Fruit fly (Drosophila melanogaster) whole organism, embryonic: Measurements from ENCODE around the gene Sodh1.

Experiments used
- ATbp ChIP-seq: fragments of 200-800 bp; sonication (Bioruptor generic); optimal IDR thresholded peaks from 2 replicates; lab custom pipeline; 2017; ENCODE audit warnings: missing biosample characterization, mild to moderate bottlenecking, missing genetic modification characterization, missing genetic modification reagents
- Blimp-1 ChIP-seq: fragments of 200-800 bp; sonication (Bioruptor generic); optimal IDR thresholded peaks from 3 replicates; lab custom pipeline; 2018; ENCODE audit warnings: missing biosample characterization, missing genetic modification characterization, mild to moderate bottlenecking, moderate library complexity, missing genetic modification reagents
- Bteb2 ChIP-seq: fragments of 200-800 bp; sonication (Bioruptor generic); optimal IDR thresholded peaks from 2 replicates; lab custom pipeline; 2016; ENCODE audit warnings: missing biosample characterization, missing genetic modification characterization
- CG10209 ChIP-seq: fragments of 200-800 bp; sonication (Bioruptor generic); optimal IDR thresholded peaks from 3 replicates; lab custom pipeline; 2017; ENCODE audit warnings: missing biosample characterization, mild to moderate bottlenecking, missing genetic modification characterization, missing genetic modification reagents
- CG1024 ChIP-seq: fragments of 200-800 bp; sonication (Bioruptor generic); IDR thresholded peaks from 2 replicates; pipeline ENCODE4 v1.3.6; 2022; ENCODE audit warnings: missing biosample characterization, missing genetic modification characterization
- CG10366 ChIP-seq: fragments of 200-800 bp; sonication (Bioruptor generic); IDR thresholded peaks from 2 replicates; pipeline ENCODE4 v1.3.6; 2022; ENCODE audit warnings: missing biosample characterization, missing genetic modification characterization
- CG10959 ChIP-seq: fragments of 200-800 bp; sonication (Bioruptor generic); IDR thresholded peaks from 2 replicates; pipeline ENCODE4 v1.3.6; 2022; ENCODE audit warnings: missing biosample characterization, missing genetic modification characterization
- CG11695 ChIP-seq: fragments of 200-800 bp; sonication (Bioruptor generic); IDR thresholded peaks from 3 replicates; pipeline ENCODE4 v1.3.6; 2022; ENCODE audit warnings: missing biosample characterization, missing genetic modification characterization
- CG12299 ChIP-seq: fragments of 200-800 bp; sonication (Bioruptor generic); optimal IDR thresholded peaks from 2 replicates; lab custom pipeline; 2018; ENCODE audit warnings: missing biosample characterization, mild to moderate bottlenecking, missing genetic modification characterization
- CG14710 ChIP-seq: fragments of 200-800 bp; sonication (Bioruptor generic); optimal IDR thresholded peaks from 3 replicates; lab custom pipeline; 2019; ENCODE audit warnings: missing biosample characterization, mild to moderate bottlenecking, missing genetic modification characterization, moderate library complexity
- CG14965 ChIP-seq: fragments of 200-800 bp; sonication (Bioruptor generic); optimal IDR thresholded peaks from 2 replicates; lab custom pipeline; 2016; ENCODE audit warnings: missing biosample characterization, missing genetic modification characterization, borderline replicate concordance
- CG15696 ChIP-seq: fragments of 200-800 bp; sonication (Bioruptor generic); optimal IDR thresholded peaks from 2 replicates; lab custom pipeline; 2019; ENCODE audit warnings: missing biosample characterization, mild to moderate bottlenecking, missing genetic modification characterization, moderate library complexity
- CG1602 ChIP-seq: fragments of 200-800 bp; sonication (Bioruptor generic); optimal IDR thresholded peaks from 3 replicates; lab custom pipeline; 2016; ENCODE audit warnings: missing biosample characterization, missing genetic modification characterization
- CG1647 ChIP-seq: fragments of 200-800 bp; sonication (Bioruptor generic); optimal IDR thresholded peaks from 3 replicates; lab custom pipeline; 2016; ENCODE audit warnings: missing biosample characterization, missing genetic modification characterization
- CG17612 ChIP-seq: fragments of 200-800 bp; sonication (Bioruptor generic); IDR thresholded peaks from 2 replicates; pipeline ENCODE4 v1.3.6; 2022; ENCODE audit warnings: missing biosample characterization, missing genetic modification characterization
- CG17829 ChIP-seq: fragments of 200-800 bp; optimal IDR thresholded peaks from 2 replicates; lab custom pipeline; 2019; ENCODE audit warnings: missing biosample characterization, mild to moderate bottlenecking, missing genetic modification characterization, moderate library complexity
- CG18476 ChIP-seq: fragments of 200-800 bp; sonication (Bioruptor generic); optimal IDR thresholded peaks from 2 replicates; lab custom pipeline; 2016; ENCODE audit warnings: missing biosample characterization, mild to moderate bottlenecking, missing genetic modification characterization
- CG18619 ChIP-seq: fragments of 200-800 bp; sonication (Bioruptor generic); optimal IDR thresholded peaks from 3 replicates; lab custom pipeline; 2017; ENCODE audit warnings: missing biosample characterization, mild to moderate bottlenecking, missing genetic modification characterization
- CG31365 ChIP-seq: fragments of 200-800 bp; sonication (Bioruptor generic); optimal IDR thresholded peaks from 2 replicates; lab custom pipeline; 2018; ENCODE audit warnings: missing biosample characterization, mild to moderate bottlenecking, missing genetic modification characterization
- CG3995 ChIP-seq: fragments of 200-800 bp; sonication (Bioruptor generic); optimal IDR thresholded peaks from 3 replicates; lab custom pipeline; 2016; ENCODE audit warnings: missing biosample characterization, missing genetic modification characterization
- CG7271 ChIP-seq: fragments of 200-800 bp; sonication (Bioruptor generic); optimal IDR thresholded peaks from 2 replicates; lab custom pipeline; 2018; ENCODE audit warnings: missing biosample characterization, mild to moderate bottlenecking, missing genetic modification characterization, moderate library complexity
- CG7963 ChIP-seq: fragments of 200-800 bp; sonication (Bioruptor generic); IDR thresholded peaks from 3 replicates; pipeline ENCODE4 v1.3.6; 2022; ENCODE audit warnings: missing biosample characterization, missing genetic modification characterization; ENCODE audit not compliant: partially characterized antibody
- CHES-1-like ChIP-seq: fragments of 200-800 bp; sonication (Bioruptor generic); optimal IDR thresholded peaks from 2 replicates; lab custom pipeline; 2016; ENCODE audit warnings: missing biosample characterization, missing genetic modification characterization
- Camta ChIP-seq: fragments of 200-800 bp; sonication (Bioruptor generic); optimal IDR thresholded peaks from 2 replicates; lab custom pipeline; 2016; ENCODE audit warnings: missing biosample characterization, missing genetic modification characterization
- E2f2 ChIP-seq: fragments of 200-800 bp; sonication (Bioruptor generic); IDR thresholded peaks from 2 replicates; pipeline ENCODE4 v1.3.6; 2022; ENCODE audit warnings: missing biosample characterization, missing genetic modification characterization
- H15 ChIP-seq: fragments of 200-800 bp; sonication (Bioruptor generic); IDR thresholded peaks from 3 replicates; pipeline ENCODE4 v1.3.6; 2022; ENCODE audit warnings: missing biosample characterization, missing genetic modification characterization
- Hand ChIP-seq: fragments of 200-800 bp; sonication (Bioruptor generic); optimal IDR thresholded peaks from 2 replicates; lab custom pipeline; 2017; ENCODE audit warnings: mild to moderate bottlenecking, missing biosample characterization, missing genetic modification reagents, missing genetic modification characterization
- Hey ChIP-seq: fragments of 200-800 bp; sonication (Bioruptor generic); optimal IDR thresholded peaks from 3 replicates; lab custom pipeline; 2018; ENCODE audit warnings: missing biosample characterization, mild to moderate bottlenecking, missing genetic modification characterization
- Hsf ChIP-seq: fragments of 200-800 bp; sonication (Bioruptor generic); optimal IDR thresholded peaks from 3 replicates; lab custom pipeline; 2016; ENCODE audit warnings: missing biosample characterization, missing genetic modification characterization
- Med ChIP-seq: fragments of 200-800 bp; sonication (Bioruptor generic); peaks from one replicate; lab custom pipeline; 2016; ENCODE audit warnings: missing biosample characterization, missing genetic modification characterization, mild to moderate bottlenecking, inconsistent platforms, moderate library complexity
- Nf-YC ChIP-seq: fragments of 200-800 bp; optimal IDR thresholded peaks from 3 replicates; lab custom pipeline; 2019; ENCODE audit warnings: missing biosample characterization, mild to moderate bottlenecking, missing genetic modification characterization, moderate library complexity
- Oaz ChIP-seq: fragments of 200-800 bp; sonication (Bioruptor generic); IDR thresholded peaks from 2 replicates; pipeline ENCODE4 v1.3.6; 2022; ENCODE audit warnings: missing biosample characterization, missing genetic modification characterization
- Rx ChIP-seq: fragments of 200-800 bp; sonication (Bioruptor generic); IDR thresholded peaks from 2 replicates; pipeline ENCODE4 v1.3.6; 2022; ENCODE audit warnings: missing biosample characterization, missing genetic modification characterization
- Sry-δ ChIP-seq: fragments of 200-800 bp; sonication (Bioruptor generic); optimal IDR thresholded peaks from 2 replicates; lab custom pipeline; 2016; ENCODE audit warnings: missing biosample characterization, missing genetic modification characterization
- YL-1 ChIP-seq: fragments of 200-800 bp; sonication (Bioruptor generic); optimal IDR thresholded peaks from 3 replicates; lab custom pipeline; 2017; ENCODE audit warnings: missing biosample characterization, mild to moderate bottlenecking, missing genetic modification characterization
- bbx ChIP-seq: fragments of 200-800 bp; sonication (Bioruptor generic); IDR thresholded peaks from 2 replicates; pipeline ENCODE4 v1.3.6; 2022; ENCODE audit warnings: missing biosample characterization, missing genetic modification characterization; ENCODE audit not compliant: partially characterized antibody
- cas ChIP-seq: fragments of 200-800 bp; sonication (Bioruptor generic); IDR thresholded peaks from 2 replicates; pipeline ENCODE4 v1.3.6; 2022; ENCODE audit warnings: missing biosample characterization, missing genetic modification characterization
- cwo ChIP-seq: fragments of 200-800 bp; sonication (Bioruptor generic); optimal IDR thresholded peaks from 3 replicates; lab custom pipeline; 2017; ENCODE audit warnings: missing biosample characterization, missing genetic modification characterization, mild to moderate bottlenecking, moderate library complexity, missing genetic modification reagents
- danr ChIP-seq: fragments of 200-800 bp; sonication (Bioruptor generic); IDR thresholded peaks from 2 replicates; pipeline ENCODE4 v1.3.6; 2022; ENCODE audit warnings: missing biosample characterization, missing genetic modification characterization
- kay ChIP-seq: fragments of 200-800 bp; sonication (Bioruptor generic); optimal IDR thresholded peaks from 2 replicates; lab custom pipeline; 2016; ENCODE audit warnings: missing biosample characterization, missing genetic modification characterization
- klu ChIP-seq: fragments of 200-800 bp; sonication (Bioruptor generic); IDR thresholded peaks from 2 replicates; pipeline ENCODE4 v1.3.6; 2022; ENCODE audit warnings: missing biosample characterization, missing genetic modification characterization
- lab ChIP-seq: fragments of 200-800 bp; sonication (Bioruptor generic); optimal IDR thresholded peaks from 3 replicates; lab custom pipeline; 2017; ENCODE audit warnings: missing biosample characterization, missing genetic modification characterization, mild to moderate bottlenecking, moderate library complexity, missing genetic modification reagents
- nmo ChIP-seq: fragments of 200-800 bp; sonication (Bioruptor generic); optimal IDR thresholded peaks from 2 replicates; lab custom pipeline; 2018; ENCODE audit warnings: missing biosample characterization, mild to moderate bottlenecking, missing genetic modification characterization, moderate library complexity
- p53 ChIP-seq: fragments of 200-800 bp; sonication (Bioruptor generic); optimal IDR thresholded peaks from 2 replicates; lab custom pipeline; 2016; ENCODE audit warnings: missing biosample characterization, missing genetic modification characterization
- pfk ChIP-seq: fragments of 200-800 bp; sonication (Bioruptor generic); optimal IDR thresholded peaks from 2 replicates; lab custom pipeline; 2018; ENCODE audit warnings: missing biosample characterization, mild to moderate bottlenecking, missing genetic modification characterization, moderate library complexity
- prd ChIP-seq, 3 experiments: fragments of >200 bp in 2 of 3; fragments of 200-800 bp in 1 of 3; sonication (Bioruptor generic) in 1 of 3; optimal IDR thresholded peaks in 2 of 3; IDR thresholded peaks in 1 of 3; 2 replicates in 2 of 3; 3 replicates in 1 of 3; pipeline versions ENCODE4 v1.3.6 to Lab custom; 2017 to 2022; ENCODE audit warnings: missing biosample characterization in 1 of 3, missing genetic modification characterization in 1 of 3
- rib ChIP-seq: fragments of 200-800 bp; sonication (Bioruptor generic); IDR thresholded peaks from 2 replicates; pipeline ENCODE4 v1.3.6; 2022; ENCODE audit warnings: missing biosample characterization, missing genetic modification characterization
- scrt ChIP-seq: fragments of 200-800 bp; sonication (Bioruptor generic); optimal IDR thresholded peaks from 2 replicates; lab custom pipeline; 2018; ENCODE audit warnings: missing biosample characterization, mild to moderate bottlenecking, missing genetic modification characterization, moderate library complexity
- sim ChIP-seq: fragments of 200-800 bp; sonication (Bioruptor generic); IDR thresholded peaks from 2 replicates; pipeline ENCODE4 v1.3.6; 2022; ENCODE audit warnings: missing biosample characterization, missing genetic modification characterization
- wdn ChIP-seq: fragments of 200-800 bp; sonication (Bioruptor generic); IDR thresholded peaks from 2 replicates; pipeline ENCODE4 v1.3.6; 2022; ENCODE audit warnings: missing biosample characterization, missing genetic modification characterization

The Sodh1 gene

DNA sequence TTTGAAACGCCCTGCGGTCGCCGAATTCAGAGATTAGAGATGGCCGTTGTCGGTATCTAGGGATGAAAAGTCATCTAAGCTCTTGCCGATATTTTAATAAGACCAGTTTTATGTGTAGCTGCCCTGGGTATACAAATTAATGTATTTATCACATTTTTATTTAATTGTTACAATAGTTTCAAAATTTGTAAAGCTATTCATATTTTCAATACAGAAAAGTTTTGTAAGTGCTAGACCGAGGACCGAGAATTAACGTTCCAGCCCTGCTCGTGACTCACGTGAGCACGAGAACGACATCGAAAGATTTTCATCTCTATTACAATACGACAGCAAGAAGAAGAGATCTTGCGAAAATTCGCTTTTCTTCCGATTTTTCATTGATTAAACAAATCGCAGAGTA lies 15.0 kb downstream of the Sodh1 start, which contains the start of the genes CG1105 and CG1965 (continued):
- TF ChIP-seq CG10959 (GFP tag; lab: Robert Waterston, UW) (peak; percentile 87), E2f2 (GFP tag; lab: Robert Waterston, UW) (peak; percentile 79), Oaz (peak; percentile 91), CG7271 (tag; lab: Kevin White, UChicago) (peak; percentile 87), CG12299 (tag; lab: Kevin White, UChicago) (peak; percentile 88), Sry-δ (peak; percentile 100), Hand (peak; percentile 23), CG18476 (GFP tag; lab: Kevin White, UChicago) (peak; percentile 92), CG1602 (GFP tag; lab: Kevin White, UChicago) (peak; percentile 96), nmo (GFP tag; lab: Kevin White, UChicago) (peak; percentile 96), CG15696 (tag; lab: Kevin White, UChicago) (peak; percentile 96), klu (GFP tag; lab: Robert Waterston, UW) (peak; percentile 94), CG14710 (tag; lab: Kevin White, UChicago) (peak; percentile 96), kay (peak; percentile 90), CG17829 (tag; lab: Kevin White, UChicago) (peak; percentile 95), YL-1 (GFP tag; lab: Kevin White, UChicago) (peak; percentile 86), ATbp (peak; percentile 58), wdn (GFP tag; lab: Robert Waterston, UW) (peak; percentile 79), CHES-1-like (GFP tag; lab: Kevin White, UChicago) (peak; percentile 93), sim (GFP tag; lab: Robert Waterston, UW) (peak; percentile 81), Camta (GFP tag; lab: Kevin White, UChicago) (peak; percentile 88), pfk (GFP tag; lab: Kevin White, UChicago) (no peak), Nf-YC (tag; lab: Kevin White, UChicago) (peak; percentile 84), Bteb2 (GFP tag; lab: Kevin White, UChicago) (peak; percentile 92), Rx (peak; percentile 85), lab (peak; percentile 92), CG1647 (GFP tag; lab: Kevin White, UChicago) (peak; percentile 95), Blimp-1 (GFP tag; lab: Kevin White, UChicago) (peak; percentile 90), rib (GFP tag; lab: Robert Waterston, UW) (peak; percentile 92), Hsf (GFP tag; lab: Kevin White, UChicago) (peak; percentile 97), scrt (peak; percentile 77), CG7963 (peak; percentile 91), CG1024 (GFP tag; lab: Robert Waterston, UW) (peak; percentile 73), danr (GFP tag; lab: Robert Waterston, UW) (peak; percentile 79; the same call in 1 of the 2 replicates), CG14965 (GFP tag; lab: Kevin White, UChicago) (no peak), bbx (peak; percentile 94), Med (GFP tag; lab: Kevin White, UChicago) (peak; percentile 99), cwo (GFP tag; lab: Kevin White, UChicago) (peak; percentile 84), p53 (peak; percentile 82), cas (GFP tag; lab: Robert Waterston, UW) (peak; percentile 91), CG10366 (peak; percentile 92), CG3995 (GFP tag; lab: Kevin White, UChicago) (peak; percentile 66), CG10209 (GFP tag; lab: Kevin White, UChicago) (peak; percentile 90), prd (optimal IDR thresholded peaks at IDR 0.05; lab: Kevin White, UChicago) (no peak), prd (GFP tag; IDR thresholded peaks at IDR 0.05; lab: Robert Waterston, UW) (peak; percentile 97), CG18619 (GFP tag; lab: Kevin White, UChicago) (peak; percentile 85), H15 (GFP tag; lab: Robert Waterston, UW) (peak; percentile 94), Hey (tag; lab: Kevin White, UChicago) (peak; percentile 24), CG31365 (tag; lab: Kevin White, UChicago) (peak; percentile 19), CG11695 (GFP tag; lab: Robert Waterston, UW) (peak; percentile 85), CG17612 (peak; percentile 72)
